1 fruit fly cellular context compared by ENCODE assay signal in the genomic region with DNA sequence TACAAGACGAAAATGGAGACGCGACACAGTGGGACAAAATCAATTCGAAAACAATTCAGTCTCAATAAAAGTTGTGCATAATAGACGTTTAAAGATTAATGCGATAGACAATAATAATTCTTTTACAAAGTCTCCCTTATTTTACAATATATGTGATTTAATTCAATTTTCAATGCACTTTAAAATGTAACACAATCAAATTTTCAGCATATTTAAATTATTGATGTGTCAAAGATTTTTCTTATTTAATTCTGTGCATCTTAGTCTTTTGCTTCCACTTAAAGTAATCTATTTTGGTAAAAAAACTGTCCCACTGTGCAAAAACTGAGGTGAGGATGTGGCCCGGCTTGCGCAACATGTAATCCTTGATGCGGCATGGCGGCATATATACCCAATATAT.
A peak's percentile ranks its signal among the peaks of the same experiment; 100 is the strongest.
TF ChIP-seq lines count a peak whose summit lies in the region.

No protein-coding gene starts in this region.

TF ChIP-seq in whole organism, embryonic, 481 proteins besides CTCF, POLR2A, EP300 and RAD21 (continued from another document):
- no peak for TF ChIP-seq CG8359 (GFP tag; optimal IDR thresholded peaks at IDR 0.05; lab: Kevin White, UChicago; ENCODE audit: borderline replicate concordance)
- no peak for TF ChIP-seq maf-S (GFP tag; optimal IDR thresholded peaks at IDR 0.05; lab: Kevin White, UChicago)
- no peak for TF ChIP-seq CG13287 (GFP tag; IDR thresholded peaks at IDR 0.05; lab: Robert Waterston, UW; ENCODE audit: partially characterized antibody)
- no peak for TF ChIP-seq hth (optimal IDR thresholded peaks at IDR 0.05; lab: Kevin White, UChicago)
- 0 out of 2 replicates have a peak, but pooled peaks have one; percentile 9 for TF ChIP-seq Ptx1 (GFP tag; IDR thresholded peaks at IDR 0.05; lab: Robert Waterston, UW)
- TF ChIP-seq dpn (GFP tag; optimal IDR thresholded peaks at IDR 0.05; lab: Kevin White, UChicago): no peak
- TF ChIP-seq Drgx (GFP tag; IDR thresholded peaks at IDR 0.05; lab: Robert Waterston, UW): 0 out of 2 replicates have a peak, but pooled peaks have one; percentile 9
- no peak for TF ChIP-seq CG9215 (GFP tag; IDR thresholded peaks at IDR 0.05; lab: Robert Waterston, UW)
- TF ChIP-seq CG1603 (tag; optimal IDR thresholded peaks at IDR 0.05; lab: Kevin White, UChicago): no peak
- TF ChIP-seq phol (tag; optimal IDR thresholded peaks at IDR 0.05; lab: Kevin White, UChicago): peak; percentile 14
- no peak for TF ChIP-seq HLH54F (GFP tag; optimal IDR thresholded peaks at IDR 0.05; lab: Kevin White, UChicago)
- no peak for TF ChIP-seq h (optimal IDR thresholded peaks at IDR 0.05; lab: Kevin White, UChicago)
- no peak for TF ChIP-seq corto (GFP tag; optimal IDR thresholded peaks at IDR 0.05; lab: Kevin White, UChicago)
- no peak for TF ChIP-seq CG18599 (GFP tag; optimal IDR thresholded peaks at IDR 0.05; lab: Kevin White, UChicago)
- no peak for TF ChIP-seq prd (optimal IDR thresholded peaks at IDR 0.05; lab: Kevin White, UChicago)
- no peak; the same call in 2 of the 3 replicates for TF ChIP-seq prd (GFP tag; IDR thresholded peaks at IDR 0.05; lab: Robert Waterston, UW)
- no peak for TF ChIP-seq CG9876 (GFP tag; optimal IDR thresholded peaks at IDR 0.05; lab: Kevin White, UChicago)
- TF ChIP-seq CG10267 (tag; optimal IDR thresholded peaks at IDR 0.05; lab: Kevin White, UChicago): no peak
- no peak for TF ChIP-seq trh (GFP tag; optimal IDR thresholded peaks at IDR 0.05; lab: Kevin White, UChicago)
- TF ChIP-seq CG11695 (GFP tag; IDR thresholded peaks at IDR 0.05; lab: Robert Waterston, UW): no peak
- no peak for TF ChIP-seq da (GFP tag; optimal IDR thresholded peaks at IDR 0.05; lab: Kevin White, UChicago)
- no peak for TF ChIP-seq Fer1 (GFP tag; optimal IDR thresholded peaks at IDR 0.05; lab: Kevin White, UChicago)
- no peak for TF ChIP-seq chif (GFP tag; optimal IDR thresholded peaks at IDR 0.05; lab: Kevin White, UChicago)
- TF ChIP-seq bab2 (GFP tag; optimal IDR thresholded peaks at IDR 0.05; lab: Kevin White, UChicago): no peak
- TF ChIP-seq esg (GFP tag; conservative IDR thresholded peaks at IDR 0.05; lab: Robert Waterston, UW): no peak
- TF ChIP-seq Myb (GFP tag; optimal IDR thresholded peaks at IDR 0.05; lab: Kevin White, UChicago): no peak
- TF ChIP-seq Hmr (GFP tag; optimal IDR thresholded peaks at IDR 0.05; lab: Kevin White, UChicago): no peak
- TF ChIP-seq kay (GFP tag; optimal IDR thresholded peaks at IDR 0.05; lab: Kevin White, UChicago): no peak
- TF ChIP-seq ab (GFP tag; optimal IDR thresholded peaks at IDR 0.05; lab: Kevin White, UChicago): no peak
- no peak for TF ChIP-seq odd (GFP tag; optimal IDR thresholded peaks at IDR 0.05; lab: Kevin White, UChicago)
- peak; percentile 0 for TF ChIP-seq CG10209 (GFP tag; optimal IDR thresholded peaks at IDR 0.05; lab: Kevin White, UChicago)
- peak in 1 of 2 experiments; percentile 10 for TF ChIP-seq bsh (GFP tag; optimal IDR thresholded peaks at IDR 0.05; lab: Kevin White, UChicago)
- TF ChIP-seq CG17912 (GFP tag; optimal IDR thresholded peaks at IDR 0.05; lab: Kevin White, UChicago): no peak
- TF ChIP-seq Ravus (GFP tag; IDR thresholded peaks at IDR 0.05; lab: Robert Waterston, UW): no peak
- no peak for TF ChIP-seq dm (GFP tag; optimal IDR thresholded peaks at IDR 0.05; lab: Kevin White, UChicago)
- no peak for TF ChIP-seq CG11560 (tag; IDR thresholded peaks at IDR 0.05; lab: Robert Waterston, UW)
- TF ChIP-seq pnt (GFP tag; optimal IDR thresholded peaks at IDR 0.05; lab: Kevin White, UChicago): no peak
- TF ChIP-seq gem (tag; optimal IDR thresholded peaks at IDR 0.05; lab: Kevin White, UChicago): peak; percentile 53
- no peak for TF ChIP-seq onecut (GFP tag; IDR thresholded peaks at IDR 0.05; lab: Robert Waterston, UW)
- no peak for TF ChIP-seq dysf (GFP tag; IDR thresholded peaks at IDR 0.05; lab: Robert Waterston, UW)
- TF ChIP-seq pita (GFP tag; optimal IDR thresholded peaks at IDR 0.05; lab: Kevin White, UChicago): no peak
- 0 out of 2 replicates have a peak, but pooled peaks have one; percentile 18 for TF ChIP-seq CG31441 (GFP tag; IDR thresholded peaks at IDR 0.05; lab: Robert Waterston, UW)
- no peak for TF ChIP-seq Neu2 (GFP tag; optimal IDR thresholded peaks at IDR 0.05; lab: Kevin White, UChicago; ENCODE audit: borderline replicate concordance)
- TF ChIP-seq CG15696 (tag; optimal IDR thresholded peaks at IDR 0.05; lab: Kevin White, UChicago): no peak
- no peak for TF ChIP-seq sens-2 (GFP tag; IDR thresholded peaks at IDR 0.05; lab: Robert Waterston, UW)
- no peak for TF ChIP-seq CG14014 (GFP tag; IDR thresholded peaks at IDR 0.05; lab: Robert Waterston, UW)
- no peak for TF ChIP-seq Abd-B (GFP tag; optimal IDR thresholded peaks at IDR 0.05; lab: Kevin White, UChicago)
- peak; percentile 27; the same call in 1 of the 2 replicates for TF ChIP-seq Xrp1 (GFP tag; IDR thresholded peaks at IDR 0.05; lab: Robert Waterston, UW)
- TF ChIP-seq chn (GFP tag; optimal IDR thresholded peaks at IDR 0.05; lab: Kevin White, UChicago): no peak
- TF ChIP-seq CG17568 (GFP tag; optimal IDR thresholded peaks at IDR 0.05; lab: Kevin White, UChicago): no peak
- TF ChIP-seq z (GFP tag; IDR thresholded peaks at IDR 0.05; lab: Robert Waterston, UW): no peak
- TF ChIP-seq Sox102F (GFP tag; optimal IDR thresholded peaks at IDR 0.05; lab: Kevin White, UChicago): peak; percentile 18
- TF ChIP-seq CG4617 (GFP tag; optimal IDR thresholded peaks at IDR 0.05; lab: Kevin White, UChicago; ENCODE audit: borderline replicate concordance): no peak
- TF ChIP-seq Aef1 (GFP tag; IDR thresholded peaks at IDR 0.05; lab: Robert Waterston, UW): no peak
- TF ChIP-seq CG7839 (tag; optimal IDR thresholded peaks at IDR 0.05; lab: Kevin White, UChicago): peak; percentile 1
- TF ChIP-seq gcm (GFP tag; optimal IDR thresholded peaks at IDR 0.05; lab: Kevin White, UChicago): no peak
- TF ChIP-seq CG11398 (GFP tag; optimal IDR thresholded peaks at IDR 0.05; lab: Kevin White, UChicago): no peak
- no peak for TF ChIP-seq Dfd (GFP tag; optimal IDR thresholded peaks at IDR 0.05; lab: Kevin White, UChicago)
- no peak for TF ChIP-seq CG15269 (tag; optimal IDR thresholded peaks at IDR 0.05; lab: Kevin White, UChicago)
- TF ChIP-seq Scr (GFP tag; IDR thresholded peaks at IDR 0.05; lab: Robert Waterston, UW; ENCODE audit: partially characterized antibody): no peak
- TF ChIP-seq lab (GFP tag; optimal IDR thresholded peaks at IDR 0.05; lab: Kevin White, UChicago): no peak
- no peak for TF ChIP-seq CG16815 (GFP tag; optimal IDR thresholded peaks at IDR 0.05; lab: Kevin White, UChicago)
- TF ChIP-seq az2 (GFP tag; optimal IDR thresholded peaks at IDR 0.05; lab: Kevin White, UChicago): no peak
- no peak for TF ChIP-seq grau (tag; optimal IDR thresholded peaks at IDR 0.05; lab: Kevin White, UChicago)
- no peak for TF ChIP-seq CG13775 (GFP tag; optimal IDR thresholded peaks at IDR 0.05; lab: Kevin White, UChicago)
- no peak for TF ChIP-seq Rx (GFP tag; IDR thresholded peaks at IDR 0.05; lab: Robert Waterston, UW)
- no peak for TF ChIP-seq CG14050 (GFP tag; IDR thresholded peaks at IDR 0.05; lab: Robert Waterston, UW)
- no peak for TF ChIP-seq CG42726 (GFP tag; IDR thresholded peaks at IDR 0.05; lab: Robert Waterston, UW; ENCODE audit: partially characterized antibody)
